Fruit fly (Drosophila melanogaster) whole organism, embryonic: ENCODE data around the gene Lrr47.

ENCODE experiments used
- Abd-B ChIP-seq: fragments of 200-800 bp; sonication (Bioruptor generic); optimal IDR thresholded peaks from 2 replicates; lab custom pipeline; 2018; ENCODE audit warnings: missing biosample characterization, mild to moderate bottlenecking, missing genetic modification characterization, moderate library complexity
- B-H2 ChIP-seq: fragments of 200-800 bp; sonication (Bioruptor generic); optimal IDR thresholded peaks from 2 replicates; lab custom pipeline; 2018; ENCODE audit warnings: missing biosample characterization, mild to moderate bottlenecking, missing genetic modification characterization
- CG17328 ChIP-seq: fragments of 200-800 bp; sonication (Bioruptor generic); IDR thresholded peaks from 2 replicates; pipeline ENCODE4 v1.3.6; 2022; ENCODE audit warnings: missing biosample characterization, missing genetic modification characterization
- CG17802 ChIP-seq: fragments of 200-800 bp; sonication (Bioruptor generic); optimal IDR thresholded peaks from 2 replicates; lab custom pipeline; 2018; ENCODE audit warnings: missing biosample characterization, mild to moderate bottlenecking, missing genetic modification characterization, moderate library complexity
- CG18619 ChIP-seq: fragments of 200-800 bp; sonication (Bioruptor generic); optimal IDR thresholded peaks from 3 replicates; lab custom pipeline; 2017; ENCODE audit warnings: missing biosample characterization, mild to moderate bottlenecking, missing genetic modification characterization
- CG2202 ChIP-seq: fragments of 200-800 bp; sonication (Bioruptor generic); optimal IDR thresholded peaks from 2 replicates; lab custom pipeline; 2018; ENCODE audit warnings: missing biosample characterization, mild to moderate bottlenecking, missing genetic modification characterization
- CG30431 ChIP-seq: fragments of 200-800 bp; sonication (Bioruptor generic); optimal IDR thresholded peaks from 2 replicates; lab custom pipeline; 2017; ENCODE audit warnings: missing biosample characterization, missing genetic modification characterization
- CG4854 ChIP-seq: fragments of 200-800 bp; sonication (Bioruptor generic); optimal IDR thresholded peaks from 2 replicates; lab custom pipeline; 2016; ENCODE audit warnings: missing biosample characterization, missing genetic modification characterization, inconsistent platforms
- CG6272 ChIP-seq: fragments of 200-800 bp; sonication (Bioruptor generic); IDR thresholded peaks from 2 replicates; pipeline ENCODE4 v1.3.6; 2022; ENCODE audit warnings: missing biosample characterization, missing genetic modification characterization
- CG6683 ChIP-seq: fragments of 200-800 bp; sonication (Bioruptor generic); optimal IDR thresholded peaks from 2 replicates; lab custom pipeline; 2017; ENCODE audit warnings: missing biosample characterization, mild to moderate bottlenecking, missing genetic modification characterization, missing genetic modification reagents
- CG6689 ChIP-seq: fragments of 200-800 bp; sonication (Bioruptor generic); IDR thresholded peaks from 2 replicates; pipeline ENCODE4 v1.3.6; 2022; ENCODE audit warnings: missing biosample characterization, missing genetic modification characterization
- CG8478 ChIP-seq: fragments of >200 bp; optimal IDR thresholded peaks from 2 replicates; lab custom pipeline; 2018
- CG9609 ChIP-seq: fragments of 200-800 bp; sonication (Bioruptor generic); optimal IDR thresholded peaks from 3 replicates; lab custom pipeline; 2016; ENCODE audit warnings: missing biosample characterization, missing genetic modification characterization
- CrebB ChIP-seq: fragments of 200-800 bp; sonication (Bioruptor generic); optimal IDR thresholded peaks from 3 replicates; lab custom pipeline; 2018; ENCODE audit warnings: missing biosample characterization, mild to moderate bottlenecking, missing genetic modification characterization
- Dp ChIP-seq: fragments of 200-800 bp; sonication (Bioruptor generic); optimal IDR thresholded peaks from 2 replicates; lab custom pipeline; 2018; ENCODE audit warnings: missing biosample characterization, mild to moderate bottlenecking, missing genetic modification characterization, moderate library complexity
- GATAe ChIP-seq: fragments of 200-800 bp; sonication (Bioruptor generic); conservative IDR thresholded peaks from 2 replicates; pipeline ENCODE4 v1.3.6; 2022; ENCODE audit warnings: missing biosample characterization, missing genetic modification characterization
- Hr51 ChIP-seq, 2 experiments: fragments of 200-800 bp; sonication (Bioruptor generic); optimal IDR thresholded peaks; 2 replicates in 1 of 2; 3 replicates in 1 of 2; lab custom pipeline; 2016 to 2018; ENCODE audit warnings: missing biosample characterization in 2 of 2, missing genetic modification characterization in 2 of 2, mild to moderate bottlenecking in 1 of 2, moderate library complexity in 1 of 2
- Hr78 ChIP-seq, 2 experiments: fragments of 200-800 bp in 1 of 2; fragments of >200 bp in 1 of 2; sonication (Bioruptor generic) in 1 of 2; optimal IDR thresholded peaks; 2 replicates each; lab custom pipeline; 2017 to 2019; ENCODE audit warnings: missing biosample characterization in 2 of 2, missing genetic modification characterization in 2 of 2, mild to moderate bottlenecking in 1 of 2, moderate library complexity in 1 of 2
- Jarid2 ChIP-seq: fragments of 200-800 bp; sonication (Bioruptor generic); optimal IDR thresholded peaks from 3 replicates; lab custom pipeline; 2017; ENCODE audit warnings: mild to moderate bottlenecking, missing biosample characterization, missing genetic modification reagents, missing genetic modification characterization
- Kr ChIP-seq: fragments of 200-800 bp; sonication (Bioruptor generic); optimal IDR thresholded peaks from 2 replicates; lab custom pipeline; 2017; ENCODE audit warnings: missing biosample characterization, mild to moderate bottlenecking, missing genetic modification characterization
- Lim3 ChIP-seq: fragments of 200-800 bp; sonication (Bioruptor generic); IDR thresholded peaks from 2 replicates; pipeline ENCODE4 v1.3.6; 2022; ENCODE audit warnings: missing biosample characterization, missing genetic modification characterization
- MESR4 ChIP-seq: fragments of 200-800 bp; sonication (Bioruptor generic); optimal IDR thresholded peaks from 2 replicates; lab custom pipeline; 2018; ENCODE audit warnings: missing biosample characterization, mild to moderate bottlenecking, missing genetic modification characterization, moderate library complexity
- Mad ChIP-seq: fragments of 200-800 bp; sonication (Bioruptor generic); optimal IDR thresholded peaks from 2 replicates; lab custom pipeline; 2016; ENCODE audit warnings: missing biosample characterization, missing genetic modification characterization
- Med ChIP-seq: fragments of 200-800 bp; sonication (Bioruptor generic); peaks from one replicate; lab custom pipeline; 2016; ENCODE audit warnings: missing biosample characterization, missing genetic modification characterization, mild to moderate bottlenecking, inconsistent platforms, moderate library complexity
- Ptx1 ChIP-seq: fragments of 200-800 bp; sonication (Bioruptor generic); IDR thresholded peaks from 2 replicates; pipeline ENCODE4 v1.3.6; 2022; ENCODE audit warnings: missing biosample characterization, missing genetic modification characterization
- Sox102F ChIP-seq: fragments of 200-800 bp; sonication (Bioruptor generic); optimal IDR thresholded peaks from 2 replicates; lab custom pipeline; 2018; ENCODE audit warnings: missing biosample characterization, mild to moderate bottlenecking, missing genetic modification characterization, moderate library complexity
- Trl ChIP-seq, 3 experiments: fragments of >200 bp in 2 of 3; fragments of 200-800 bp in 1 of 3; sonication (Bioruptor generic) in 1 of 3; optimal IDR thresholded peaks; 2 replicates in 1 of 3; 3 replicates in 2 of 3; lab custom pipeline; 2016 to 2017; ENCODE audit warnings: missing biosample characterization in 1 of 3, missing genetic modification characterization in 1 of 3
- abd-A ChIP-seq: fragments of 200-800 bp; sonication (Bioruptor generic); optimal IDR thresholded peaks from 3 replicates; lab custom pipeline; 2019; ENCODE audit warnings: missing biosample characterization, mild to moderate bottlenecking, missing genetic modification characterization, moderate library complexity
- ap ChIP-seq: fragments of 200-800 bp; sonication (Bioruptor generic); IDR thresholded peaks from 2 replicates; pipeline ENCODE4 v1.3.6; 2022; ENCODE audit warnings: missing biosample characterization, missing genetic modification characterization
- ash1 ChIP-seq: fragments of 200-800 bp; sonication (Bioruptor generic); optimal IDR thresholded peaks from 2 replicates; lab custom pipeline; 2018; ENCODE audit warnings: missing biosample characterization, mild to moderate bottlenecking, missing genetic modification characterization
- bcd ChIP-seq: fragments of 200-800 bp; sonication (Bioruptor generic); optimal IDR thresholded peaks from 2 replicates; lab custom pipeline; 2017; ENCODE audit warnings: missing biosample characterization, mild to moderate bottlenecking, missing genetic modification characterization
- bigmax ChIP-seq: fragments of 200-800 bp; sonication (Bioruptor generic); optimal IDR thresholded peaks from 2 replicates; lab custom pipeline; 2018; ENCODE audit warnings: missing biosample characterization, mild to moderate bottlenecking, missing genetic modification characterization
- bsh ChIP-seq, 2 experiments: fragments of 200-800 bp; sonication (Bioruptor generic); optimal IDR thresholded peaks; 2 replicates each; lab custom pipeline; 2017 to 2018; ENCODE audit warnings: mild to moderate bottlenecking in 2 of 2, missing biosample characterization in 2 of 2, missing genetic modification characterization in 2 of 2, moderate library complexity in 1 of 2
- cas ChIP-seq: fragments of 200-800 bp; sonication (Bioruptor generic); IDR thresholded peaks from 2 replicates; pipeline ENCODE4 v1.3.6; 2022; ENCODE audit warnings: missing biosample characterization, missing genetic modification characterization
- cg ChIP-seq: fragments of 200-800 bp; sonication (Bioruptor generic); optimal IDR thresholded peaks from 3 replicates; lab custom pipeline; 2019; ENCODE audit warnings: missing biosample characterization, mild to moderate bottlenecking, missing genetic modification characterization, moderate library complexity
- crc ChIP-seq: fragments of 200-800 bp; sonication (Bioruptor generic); optimal IDR thresholded peaks from 2 replicates; lab custom pipeline; 2016; ENCODE audit warnings: missing biosample characterization, missing genetic modification characterization
- exex ChIP-seq: fragments of 200-800 bp; sonication (Bioruptor generic); optimal IDR thresholded peaks from 4 replicates; lab custom pipeline; 2018; ENCODE audit warnings: missing biosample characterization, mild to moderate bottlenecking, missing genetic modification characterization, moderate library complexity
- hbn ChIP-seq: fragments of 200-800 bp; sonication (Bioruptor generic); IDR thresholded peaks from 2 replicates; pipeline ENCODE4 v1.3.6; 2022; ENCODE audit warnings: missing biosample characterization, missing genetic modification characterization; ENCODE audit not compliant: partially characterized antibody
- hkb ChIP-seq, 2 experiments: fragments of 200-800 bp in 1 of 2; fragments of >200 bp in 1 of 2; sonication (Bioruptor generic) in 1 of 2; IDR thresholded peaks in 1 of 2; optimal IDR thresholded peaks in 1 of 2; 2 replicates each; pipeline versions ENCODE4 v1.3.6 to Lab custom; 2017 to 2022; ENCODE audit warnings: missing biosample characterization in 1 of 2, missing genetic modification characterization in 1 of 2
- lmd ChIP-seq: fragments of 200-800 bp; sonication (Bioruptor generic); IDR thresholded peaks from 2 replicates; pipeline ENCODE4 v1.3.6; 2022; ENCODE audit warnings: missing biosample characterization, missing genetic modification characterization
- lola ChIP-seq, 3 experiments: fragments of >200 bp in 2 of 3; fragments of 200-800 bp in 1 of 3; sonication (Bioruptor generic) in 1 of 3; optimal IDR thresholded peaks; 2 replicates each; lab custom pipeline; 2017 to 2019; ENCODE audit warnings: missing biosample characterization in 3 of 3, missing genetic modification characterization in 3 of 3, mild to moderate bottlenecking in 1 of 3, moderate library complexity in 1 of 3
- mirr ChIP-seq: fragments of 200-800 bp; sonication (Bioruptor generic); optimal IDR thresholded peaks from 3 replicates; lab custom pipeline; 2018; ENCODE audit warnings: missing biosample characterization, mild to moderate bottlenecking, missing genetic modification characterization
- otp ChIP-seq: fragments of 200-800 bp; sonication (Bioruptor generic); IDR thresholded peaks from 3 replicates; pipeline ENCODE4, ENCODE4 v1.3.6; 2022; ENCODE audit warnings: missing biosample characterization, missing genetic modification characterization
- pros ChIP-seq: fragments of 200-800 bp; sonication (Bioruptor generic); optimal IDR thresholded peaks from 3 replicates; lab custom pipeline; 2019; ENCODE audit warnings: missing biosample characterization, mild to moderate bottlenecking, missing genetic modification characterization, moderate library complexity
- ro ChIP-seq: fragments of 200-800 bp; sonication (Bioruptor generic); IDR thresholded peaks from 2 replicates; pipeline ENCODE4 v1.3.6; 2022; ENCODE audit warnings: missing biosample characterization, missing genetic modification characterization
- sob ChIP-seq: fragments of 200-800 bp; sonication (Bioruptor generic); IDR thresholded peaks from 2 replicates; pipeline ENCODE4 v1.3.6; 2022; ENCODE audit warnings: missing biosample characterization, missing genetic modification characterization
- sug ChIP-seq: fragments of 200-800 bp; optimal IDR thresholded peaks from 2 replicates; lab custom pipeline; 2019; ENCODE audit warnings: missing biosample characterization, mild to moderate bottlenecking, missing genetic modification characterization, moderate library complexity
- vnd ChIP-seq: fragments of 200-800 bp; sonication (Bioruptor generic); IDR thresholded peaks from 3 replicates; pipeline ENCODE4 v1.3.6; 2022; ENCODE audit warnings: missing biosample characterization, missing genetic modification characterization; ENCODE audit not compliant: partially characterized antibody

Gene Lrr47

DNA sequence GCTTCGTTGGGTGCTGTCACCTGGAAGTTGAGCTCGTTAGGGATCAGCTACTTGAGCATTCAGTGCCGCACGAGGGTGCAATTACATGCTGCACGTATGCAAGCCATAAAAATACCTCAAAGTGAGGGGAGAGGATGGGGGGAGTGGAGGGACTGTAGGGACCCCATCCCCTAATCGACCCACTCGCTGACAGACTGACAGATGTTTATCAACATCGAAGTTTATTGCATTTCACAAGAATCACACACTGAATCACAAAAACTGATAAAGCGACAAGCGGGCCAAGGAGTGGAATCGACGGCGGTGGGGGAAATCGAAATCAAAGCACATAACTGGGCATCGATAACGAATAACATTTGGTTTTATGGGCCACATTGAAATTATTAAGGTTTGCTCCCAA is 37.5 kb downstream of the Lrr47 start (continued):
- TF ChIP-seq Abd-B (GFP tag; lab: Kevin White, UChicago), result peak; percentile 41
- TF ChIP-seq Ptx1, result no peak
- TF ChIP-seq GATAe (GFP tag; lab: Robert Waterston, UW), result 0 out of 2 replicates have a peak, but pooled peaks have one; percentile 11
- TF ChIP-seq bcd, result no peak
- TF ChIP-seq Sox102F (GFP tag; lab: Kevin White, UChicago), result no peak
- no peak for TF ChIP-seq abd-A (tag; lab: Kevin White, UChicago)
- TF ChIP-seq Hr51 (GFP tag; optimal IDR thresholded peaks at IDR 0.05; lab: Kevin White, UChicago), result no peak
- TF ChIP-seq ash1 (GFP tag; lab: Kevin White, UChicago), result no peak
- no peak for TF ChIP-seq CG17328 (GFP tag; lab: Robert Waterston, UW)
- TF ChIP-seq pros (GFP tag; lab: Kevin White, UChicago), result peak; percentile 24
- peak; percentile 47 for TF ChIP-seq sug (tag; lab: Kevin White, UChicago)
- TF ChIP-seq Jarid2 (GFP tag; lab: Kevin White, UChicago), result no peak
- TF ChIP-seq CG8478 (lab: Kevin White, UChicago), result no peak
- no peak for TF ChIP-seq CG6689 (GFP tag; lab: Robert Waterston, UW)
- no peak for TF ChIP-seq Dp (GFP tag; lab: Kevin White, UChicago)
- TF ChIP-seq mirr (GFP tag; lab: Kevin White, UChicago), result peak; percentile 7
- no peak for TF ChIP-seq B-H2 (GFP tag; lab: Kevin White, UChicago)
- no peak for TF ChIP-seq otp (GFP tag; lab: Robert Waterston, UW)
- no peak for TF ChIP-seq cg (GFP tag; lab: Kevin White, UChicago)
- TF ChIP-seq Lim3 (GFP tag; lab: Robert Waterston, UW), result peak; percentile 8; the same call in 1 of the 2 replicates
- no peak for TF ChIP-seq CG4854 (GFP tag; lab: Kevin White, UChicago)
- TF ChIP-seq hbn (GFP tag; lab: Robert Waterston, UW), result no peak
- TF ChIP-seq CG30431 (GFP tag; lab: Kevin White, UChicago), result no peak
- no peak for TF ChIP-seq Mad (GFP tag; lab: Kevin White, UChicago)
- no peak for TF ChIP-seq CG6683 (GFP tag; lab: Kevin White, UChicago)
- no peak for TF ChIP-seq crc (GFP tag; lab: Kevin White, UChicago)
- 0 out of 3 replicates have a peak, but pooled peaks have one; percentile 29 for TF ChIP-seq vnd

DNA sequence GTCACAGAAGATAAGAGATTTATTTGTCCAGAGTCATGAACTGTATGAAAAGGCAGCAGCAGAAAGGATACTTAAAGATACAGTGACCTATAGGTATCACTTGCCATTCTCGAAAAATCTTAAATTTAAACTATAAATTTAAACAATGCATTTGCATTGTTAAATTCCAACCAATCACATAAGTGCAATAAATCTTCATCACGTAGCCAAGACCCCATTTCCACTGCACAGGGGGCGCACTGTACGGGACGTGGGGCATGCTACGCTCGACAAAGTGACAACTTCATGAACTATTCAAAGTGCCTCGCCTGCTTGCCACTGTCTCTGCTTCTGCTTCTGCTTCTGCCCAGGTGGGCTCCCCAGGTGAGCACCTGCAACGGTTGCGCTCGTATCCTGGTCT is 38.1 kb downstream of the Lrr47 start:
- TF ChIP-seq Med (GFP tag; lab: Kevin White, UChicago) (peak; percentile 44), hkb (optimal IDR thresholded peaks at IDR 0.05; lab: Kevin White, UChicago) (no peak), hkb (GFP tag; IDR thresholded peaks at IDR 0.05; lab: Robert Waterston, UW) (peak; percentile 31; the same call in 1 of the 2 replicates), CG9609 (GFP tag; lab: Kevin White, UChicago) (no peak), bsh (GFP tag; optimal IDR thresholded peaks at IDR 0.05; lab: Kevin White, UChicago) (peak in 1 of 2 experiments; percentile 31), Hr78 (GFP tag; optimal IDR thresholded peaks at IDR 0.05; lab: Kevin White, UChicago) (no peak), CG6272 (GFP tag; lab: Robert Waterston, UW) (no peak), exex (tag; lab: Kevin White, UChicago) (no peak), CrebB (tag; lab: Kevin White, UChicago) (no peak), CG6689 (GFP tag; lab: Robert Waterston, UW) (peak; percentile 38; the same call in 1 of the 2 replicates), CG2202 (tag; lab: Kevin White, UChicago) (no peak), lola (GFP tag; optimal IDR thresholded peaks at IDR 0.05; lab: Kevin White, UChicago) (no peak), bigmax (GFP tag; lab: Kevin White, UChicago) (no peak), CG18619 (GFP tag; lab: Kevin White, UChicago) (no peak), lmd (GFP tag; lab: Robert Waterston, UW) (0 out of 2 replicates have a peak, but pooled peaks have one; percentile 21), CG17802 (tag; lab: Kevin White, UChicago) (no peak), hbn (GFP tag; lab: Robert Waterston, UW) (no peak), MESR4 (GFP tag; lab: Kevin White, UChicago) (no peak), cas (GFP tag; lab: Robert Waterston, UW) (no peak), Kr (GFP tag; lab: Kevin White, UChicago) (no peak), sob (GFP tag; lab: Robert Waterston, UW) (no peak), ap (peak; percentile 14; the same call in 1 of the 2 replicates), ro (GFP tag; lab: Robert Waterston, UW) (no peak), Trl (optimal IDR thresholded peaks at IDR 0.05; lab: Kevin White, UChicago) (no peak), Trl (GFP tag; optimal IDR thresholded peaks at IDR 0.05; lab: Kevin White, UChicago) (no peak)
